Fruit fly (Drosophila melanogaster) whole organism, embryonic: ENCODE data around the gene CG4293.

Experiments
- Aef1 ChIP-seq: fragments of 200-800 bp; sonication (Bioruptor generic); IDR thresholded peaks from 3 replicates; pipeline ENCODE4 v1.3.6; 2022; ENCODE audit warnings: missing biosample characterization, missing genetic modification characterization
- Atf-2 ChIP-seq: fragments of 200-800 bp; sonication (Bioruptor generic); optimal IDR thresholded peaks from 2 replicates; lab custom pipeline; 2016; ENCODE audit warnings: missing biosample characterization, missing genetic modification characterization
- B-H2 ChIP-seq: fragments of 200-800 bp; sonication (Bioruptor generic); optimal IDR thresholded peaks from 2 replicates; lab custom pipeline; 2018; ENCODE audit warnings: missing biosample characterization, mild to moderate bottlenecking, missing genetic modification characterization
- CG10209 ChIP-seq: fragments of 200-800 bp; sonication (Bioruptor generic); optimal IDR thresholded peaks from 3 replicates; lab custom pipeline; 2017; ENCODE audit warnings: missing biosample characterization, mild to moderate bottlenecking, missing genetic modification characterization, missing genetic modification reagents
- CG1024 ChIP-seq: fragments of 200-800 bp; sonication (Bioruptor generic); IDR thresholded peaks from 2 replicates; pipeline ENCODE4 v1.3.6; 2022; ENCODE audit warnings: missing biosample characterization, missing genetic modification characterization
- CG10267 ChIP-seq: fragments of 200-800 bp; sonication (Bioruptor generic); optimal IDR thresholded peaks from 2 replicates; lab custom pipeline; 2018; ENCODE audit warnings: missing biosample characterization, mild to moderate bottlenecking, missing genetic modification characterization, moderate library complexity
- CG15479 ChIP-seq: fragments of 200-800 bp; sonication (Bioruptor generic); optimal IDR thresholded peaks from 3 replicates; lab custom pipeline; 2019; ENCODE audit warnings: missing biosample characterization, mild to moderate bottlenecking, missing genetic modification characterization, moderate library complexity
- CG17359 ChIP-seq: fragments of 200-800 bp; sonication (Bioruptor generic); optimal IDR thresholded peaks from 3 replicates; lab custom pipeline; 2018; ENCODE audit warnings: missing biosample characterization, mild to moderate bottlenecking, missing genetic modification characterization, moderate library complexity
- CG17361 ChIP-seq: fragments of 200-800 bp; sonication (Bioruptor generic); IDR thresholded peaks from 3 replicates; pipeline ENCODE4 v1.3.6; 2022; ENCODE audit warnings: missing biosample characterization, missing genetic modification characterization
- CG17385 ChIP-seq: fragments of 200-800 bp; sonication (Bioruptor generic); optimal IDR thresholded peaks from 3 replicates; lab custom pipeline; 2018; ENCODE audit warnings: missing biosample characterization, mild to moderate bottlenecking, missing genetic modification characterization
- CG2129 ChIP-seq: fragments of 200-800 bp; sonication (Bioruptor generic); IDR thresholded peaks from 2 replicates; pipeline ENCODE4 v1.3.6; 2022; ENCODE audit warnings: missing biosample characterization, missing genetic modification characterization; ENCODE audit not compliant: partially characterized antibody
- CG2712 ChIP-seq: fragments of 200-800 bp; optimal IDR thresholded peaks from 3 replicates; lab custom pipeline; 2019; ENCODE audit warnings: missing biosample characterization, mild to moderate bottlenecking, missing genetic modification characterization, moderate library complexity
- CG3163 ChIP-seq: fragments of 200-800 bp; sonication (Bioruptor generic); optimal IDR thresholded peaks from 3 replicates; lab custom pipeline; 2016; ENCODE audit warnings: missing biosample characterization, missing genetic modification characterization
- CG32532 ChIP-seq: fragments of 200-800 bp; sonication (Bioruptor generic); IDR thresholded peaks from 2 replicates; pipeline ENCODE4 v1.3.6; 2022; ENCODE audit warnings: missing biosample characterization, missing genetic modification characterization
- CG4360 ChIP-seq: fragments of 200-800 bp; sonication (Bioruptor generic); IDR thresholded peaks from 2 replicates; pipeline ENCODE4 v1.3.6; 2022; ENCODE audit warnings: missing biosample characterization, missing genetic modification characterization
- CG5953 ChIP-seq: fragments of 200-800 bp; sonication (Bioruptor generic); IDR thresholded peaks from 2 replicates; pipeline ENCODE4 v1.3.6; 2022; ENCODE audit warnings: missing biosample characterization, missing genetic modification characterization
- CG7556 ChIP-seq: fragments of 200-800 bp; sonication (Bioruptor generic); optimal IDR thresholded peaks from 2 replicates; lab custom pipeline; 2017; ENCODE audit warnings: missing biosample characterization, mild to moderate bottlenecking, missing genetic modification characterization
- CG7839 ChIP-seq: fragments of 200-800 bp; sonication (Bioruptor generic); optimal IDR thresholded peaks from 3 replicates; lab custom pipeline; 2018; ENCODE audit warnings: missing biosample characterization, mild to moderate bottlenecking, missing genetic modification characterization, moderate library complexity
- CG9797 ChIP-seq: fragments of 200-800 bp; sonication (Bioruptor generic); optimal IDR thresholded peaks from 3 replicates; lab custom pipeline; 2018; ENCODE audit warnings: missing biosample characterization, mild to moderate bottlenecking, missing genetic modification characterization
- CG9932 ChIP-seq: fragments of 200-800 bp; sonication (Bioruptor generic); IDR thresholded peaks from 2 replicates; pipeline ENCODE4 v1.3.6; 2022; ENCODE audit warnings: missing biosample characterization, missing genetic modification characterization
- D19B ChIP-seq: fragments of 200-800 bp; sonication (Bioruptor generic); optimal IDR thresholded peaks from 2 replicates; lab custom pipeline; 2017; ENCODE audit warnings: missing biosample characterization, mild to moderate bottlenecking, missing genetic modification characterization
- Dad ChIP-seq: fragments of 200-800 bp; sonication (Bioruptor generic); optimal IDR thresholded peaks from 3 replicates; lab custom pipeline; 2016; ENCODE audit warnings: missing biosample characterization, missing genetic modification characterization
- E2f1 ChIP-seq: fragments of 200-800 bp; sonication (Bioruptor generic); IDR thresholded peaks from 2 replicates; pipeline ENCODE4 v1.3.6; 2022; ENCODE audit warnings: missing biosample characterization, missing genetic modification characterization
- ERR ChIP-seq: fragments of 200-800 bp; sonication (Bioruptor generic); optimal IDR thresholded peaks from 2 replicates; lab custom pipeline; 2016; ENCODE audit warnings: missing biosample characterization, missing genetic modification characterization
- Ets97D ChIP-seq: fragments of 200-800 bp; sonication (Bioruptor generic); optimal IDR thresholded peaks from 3 replicates; lab custom pipeline; 2016; ENCODE audit warnings: missing biosample characterization, missing genetic modification characterization
- Meics ChIP-seq: fragments of 200-800 bp; sonication (Bioruptor generic); optimal IDR thresholded peaks from 2 replicates; lab custom pipeline; 2017; ENCODE audit warnings: missing biosample characterization, mild to moderate bottlenecking, missing genetic modification characterization
- Nf-YC ChIP-seq: fragments of 200-800 bp; optimal IDR thresholded peaks from 3 replicates; lab custom pipeline; 2019; ENCODE audit warnings: missing biosample characterization, mild to moderate bottlenecking, missing genetic modification characterization, moderate library complexity
- NfI ChIP-seq: fragments of 200-800 bp; sonication (Bioruptor generic); optimal IDR thresholded peaks from 3 replicates; lab custom pipeline; 2018; ENCODE audit warnings: missing biosample characterization, mild to moderate bottlenecking, missing genetic modification characterization, moderate library complexity
- Opbp ChIP-seq: fragments of 200-800 bp; sonication (Bioruptor generic); IDR thresholded peaks from 3 replicates; pipeline ENCODE4 v1.3.6; 2022; ENCODE audit warnings: missing biosample characterization, missing genetic modification characterization; ENCODE audit not compliant: partially characterized antibody
- Spps ChIP-seq: fragments of 200-800 bp; sonication (Bioruptor generic); optimal IDR thresholded peaks from 2 replicates; lab custom pipeline; 2018; ENCODE audit warnings: missing biosample characterization, mild to moderate bottlenecking, missing genetic modification characterization
- Xbp1 ChIP-seq: fragments of 200-800 bp; sonication (Bioruptor generic); optimal IDR thresholded peaks from 3 replicates; lab custom pipeline; 2016; ENCODE audit warnings: missing biosample characterization, mild to moderate bottlenecking, missing genetic modification characterization
- bbx ChIP-seq: fragments of 200-800 bp; sonication (Bioruptor generic); IDR thresholded peaks from 2 replicates; pipeline ENCODE4 v1.3.6; 2022; ENCODE audit warnings: missing biosample characterization, missing genetic modification characterization; ENCODE audit not compliant: partially characterized antibody
- bigmax ChIP-seq: fragments of 200-800 bp; sonication (Bioruptor generic); optimal IDR thresholded peaks from 2 replicates; lab custom pipeline; 2018; ENCODE audit warnings: missing biosample characterization, mild to moderate bottlenecking, missing genetic modification characterization
- br ChIP-seq: fragments of >200 bp; optimal IDR thresholded peaks from 2 replicates; lab custom pipeline; 2017
- crc ChIP-seq: fragments of 200-800 bp; sonication (Bioruptor generic); optimal IDR thresholded peaks from 2 replicates; lab custom pipeline; 2016; ENCODE audit warnings: missing biosample characterization, missing genetic modification characterization
- croc ChIP-seq: fragments of 200-800 bp; sonication (Bioruptor generic); conservative IDR thresholded peaks from 3 replicates; pipeline ENCODE4 v1.3.6; 2022; ENCODE audit warnings: missing biosample characterization, missing genetic modification characterization
- dmrt99B ChIP-seq: fragments of 200-800 bp; sonication (Bioruptor generic); optimal IDR thresholded peaks from 2 replicates; lab custom pipeline; 2018; ENCODE audit warnings: missing biosample characterization, mild to moderate bottlenecking, missing genetic modification characterization, moderate library complexity
- eyg ChIP-seq: fragments of 200-800 bp; sonication (Bioruptor generic); optimal IDR thresholded peaks from 3 replicates; lab custom pipeline; 2016; ENCODE audit warnings: missing biosample characterization, missing genetic modification characterization
- fd64A ChIP-seq: fragments of 200-800 bp; sonication (Bioruptor generic); optimal IDR thresholded peaks from 3 replicates; lab custom pipeline; 2018; ENCODE audit warnings: missing biosample characterization, mild to moderate bottlenecking, missing genetic modification characterization
- gem ChIP-seq: fragments of 200-800 bp; sonication (Bioruptor generic); optimal IDR thresholded peaks from 2 replicates; lab custom pipeline; 2019; ENCODE audit warnings: missing biosample characterization, mild to moderate bottlenecking, missing genetic modification characterization, moderate library complexity
- gsb-n ChIP-seq: fragments of 200-800 bp; sonication (Bioruptor generic); optimal IDR thresholded peaks from 3 replicates; lab custom pipeline; 2018; ENCODE audit warnings: missing biosample characterization, mild to moderate bottlenecking, missing genetic modification characterization
- hb ChIP-seq: fragments of 200-800 bp; sonication (Bioruptor generic); IDR thresholded peaks from 3 replicates; pipeline ENCODE4 v1.3.6; 2022; ENCODE audit warnings: missing biosample characterization, missing genetic modification characterization; ENCODE audit not compliant: partially characterized antibody
- ind ChIP-seq: fragments of 200-800 bp; sonication (Bioruptor generic); optimal IDR thresholded peaks from 3 replicates; lab custom pipeline; 2016; ENCODE audit warnings: missing biosample characterization, missing genetic modification characterization
- pros ChIP-seq: fragments of 200-800 bp; sonication (Bioruptor generic); optimal IDR thresholded peaks from 3 replicates; lab custom pipeline; 2019; ENCODE audit warnings: missing biosample characterization, mild to moderate bottlenecking, missing genetic modification characterization, moderate library complexity
- ranshi ChIP-seq: fragments of 200-800 bp; sonication (Bioruptor generic); IDR thresholded peaks from 2 replicates; pipeline ENCODE4 v1.3.6; 2022; ENCODE audit warnings: missing biosample characterization, missing genetic modification characterization
- sisA ChIP-seq: fragments of 200-800 bp; sonication (Bioruptor generic); IDR thresholded peaks from 2 replicates; pipeline ENCODE4 v1.3.6; 2022; ENCODE audit warnings: missing biosample characterization, missing genetic modification characterization
- slp2 ChIP-seq: fragments of 200-800 bp; sonication (Bioruptor generic); optimal IDR thresholded peaks from 2 replicates; lab custom pipeline; 2016; ENCODE audit warnings: missing biosample characterization, missing genetic modification characterization
- tgo ChIP-seq: fragments of 200-800 bp; sonication (Bioruptor generic); IDR thresholded peaks from 3 replicates; pipeline ENCODE4 v1.3.6; 2022; ENCODE audit warnings: missing biosample characterization, missing genetic modification characterization
- vfl ChIP-seq: fragments of 200-800 bp; sonication (Bioruptor generic); optimal IDR thresholded peaks from 2 replicates; lab custom pipeline; 2016; ENCODE audit warnings: missing biosample characterization, missing genetic modification characterization

CG4293 gene

dm6 chrX:524331-524730 lies 5.8 kb downstream of the CG4293 start (continued):
- no peak for TF ChIP-seq CG2129 (GFP tag; lab: Robert Waterston, UW)
- TF ChIP-seq ind (GFP tag; lab: Kevin White, UChicago), result no peak
- no peak for TF ChIP-seq CG9797 (GFP tag; lab: Kevin White, UChicago)
- TF ChIP-seq ranshi, result 0 out of 2 replicates have a peak, but pooled peaks have one; percentile 24
- no peak for TF ChIP-seq vfl (GFP tag; lab: Kevin White, UChicago)
- TF ChIP-seq CG32532 (GFP tag; lab: Robert Waterston, UW), result 0 out of 2 replicates have a peak, but pooled peaks have one; percentile 22
- TF ChIP-seq B-H2 (GFP tag; lab: Kevin White, UChicago), result no peak
- peak; percentile 7 for TF ChIP-seq CG2712 (tag; lab: Kevin White, UChicago)
- peak; percentile 11 for TF ChIP-seq CG7839 (tag; lab: Kevin White, UChicago)
- peak; percentile 10 for TF ChIP-seq Xbp1 (GFP tag; lab: Kevin White, UChicago)
- TF ChIP-seq CG17385, result peak; percentile 16
- TF ChIP-seq dmrt99B (tag; lab: Kevin White, UChicago), result peak; percentile 43
- no peak for TF ChIP-seq Aef1 (GFP tag; lab: Robert Waterston, UW)
- TF ChIP-seq CG3163 (GFP tag; lab: Kevin White, UChicago), result no peak
- TF ChIP-seq NfI, result no peak
- TF ChIP-seq, all 482 proteins: peak for 80

DNA sequence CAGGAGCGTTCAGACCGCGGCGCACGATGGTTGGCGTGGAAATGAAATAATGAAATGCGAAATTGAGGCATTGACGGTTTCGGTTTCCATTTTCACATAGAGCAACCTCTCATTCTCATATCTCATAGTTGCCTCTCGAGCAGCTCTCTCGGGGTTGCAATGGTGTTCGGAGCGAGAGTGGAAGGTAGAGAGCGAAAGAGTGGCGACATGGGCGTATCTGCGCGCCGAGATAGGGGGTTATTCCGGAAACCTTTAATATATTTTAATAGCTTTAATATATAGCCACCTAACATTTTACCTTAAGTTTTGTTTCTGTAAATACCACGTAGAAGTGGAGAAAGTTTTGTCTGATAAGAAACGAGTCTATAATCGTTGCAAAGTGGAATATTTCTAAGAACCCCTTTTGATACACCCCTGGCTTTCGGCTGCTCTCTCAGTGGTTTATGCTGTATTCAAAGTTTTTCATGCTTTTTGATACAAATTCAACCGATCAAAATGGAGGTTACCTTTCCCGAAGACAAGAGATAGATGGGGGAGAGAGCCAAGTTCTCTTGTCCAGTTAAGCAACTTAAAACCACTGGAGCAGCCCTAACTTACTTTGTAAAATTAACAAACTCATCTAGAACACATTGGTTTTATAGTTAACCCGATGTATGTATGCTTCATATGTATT lies 6.8 kb downstream of the CG4293 start, which contains the start of gene elav:
TSS of gene elav (minus strand) at position 48 of the 673 bp plus-strand sequence.
- TF ChIP-seq CG4360 (GFP tag; lab: Robert Waterston, UW), result peak; percentile 84
- peak; percentile 95 for TF ChIP-seq slp2 (GFP tag; lab: Kevin White, UChicago)
- peak; percentile 99 for TF ChIP-seq Meics (GFP tag; lab: Kevin White, UChicago)
- TF ChIP-seq eyg (GFP tag; lab: Kevin White, UChicago), result peak; percentile 91
- peak; percentile 99 for TF ChIP-seq dmrt99B (tag; lab: Kevin White, UChicago)
- peak; percentile 29 for TF ChIP-seq CG15479 (GFP tag; lab: Kevin White, UChicago)
- peak; percentile 98 for TF ChIP-seq CG17361 (GFP tag; lab: Robert Waterston, UW)
- peak; percentile 98 for TF ChIP-seq sisA (GFP tag; lab: Robert Waterston, UW)
- TF ChIP-seq Nf-YC (tag; lab: Kevin White, UChicago), result peak; percentile 94
- peak; percentile 98 for TF ChIP-seq E2f1 (GFP tag; lab: Robert Waterston, UW)
- TF ChIP-seq pros, result peak; percentile 97
- TF ChIP-seq CG7556 (GFP tag; lab: Kevin White, UChicago), result peak; percentile 99
- TF ChIP-seq br (lab: Kevin White, UChicago), result no peak
- TF ChIP-seq Spps (tag; lab: Kevin White, UChicago), result peak; percentile 97
- peak; percentile 98 for TF ChIP-seq tgo (GFP tag; lab: Robert Waterston, UW)
- peak; percentile 82 for TF ChIP-seq Ets97D (GFP tag; lab: Kevin White, UChicago)
- TF ChIP-seq D19B, result peak; percentile 95
- TF ChIP-seq gem (tag; lab: Kevin White, UChicago), result peak; percentile 99
- TF ChIP-seq fd64A, result peak; percentile 96
- TF ChIP-seq bigmax (GFP tag; lab: Kevin White, UChicago), result peak; percentile 77
- TF ChIP-seq CG5953 (GFP tag; lab: Robert Waterston, UW), result peak; percentile 95
- peak; percentile 97 for TF ChIP-seq CG10267 (tag; lab: Kevin White, UChicago)
- peak; percentile 97 for TF ChIP-seq croc
- TF ChIP-seq Opbp (GFP tag; lab: Robert Waterston, UW), result no peak
- peak; percentile 95 for TF ChIP-seq crc (GFP tag; lab: Kevin White, UChicago)
- no peak for TF ChIP-seq bbx (GFP tag; lab: Robert Waterston, UW)
- TF ChIP-seq hb (GFP tag; lab: Robert Waterston, UW), result no peak
- peak; percentile 99 for TF ChIP-seq CG10209 (GFP tag; lab: Kevin White, UChicago)
- peak; percentile 95 for TF ChIP-seq Dad (GFP tag; lab: Kevin White, UChicago)
- TF ChIP-seq gsb-n (tag; lab: Kevin White, UChicago), result peak; percentile 98
- peak; percentile 96 for TF ChIP-seq Atf-2 (GFP tag; lab: Kevin White, UChicago)
- peak; percentile 98 for TF ChIP-seq CG17359 (tag; lab: Kevin White, UChicago)
- peak; percentile 99 for TF ChIP-seq CG9932
- TF ChIP-seq CG1024, result peak; percentile 90
- TF ChIP-seq ERR (GFP tag; lab: Kevin White, UChicago), result peak; percentile 93
